Worm (Caenorhabditis elegans) whole organism, young adult: ENCODE results near the gene crld-1.

ENCODE experiments used
- F57C9.4 ChIP-seq: sonication (generic microtip); optimal IDR thresholded peaks from 2 replicates; lab custom pipeline; 2017; ENCODE audit warnings: mild to moderate bottlenecking, missing genetic modification characterization, missing compliant biosample characterization
- Y53G8AR.9 ChIP-seq: fragments of 200-800 bp; sonication (Bioruptor generic); conservative IDR thresholded peaks from 2 replicates; pipeline ENCODE4 v1.3.6; 2022; ENCODE audit warnings: missing genetic modification reagents, missing genetic modification characterization, missing compliant biosample characterization
- akir-1 ChIP-seq: fragments of 200-800 bp; sonication (Bioruptor generic); optimal IDR thresholded peaks from 2 replicates; lab custom pipeline; 2018; ENCODE audit warnings: mild to moderate bottlenecking, missing genetic modification characterization, moderate library complexity, missing compliant biosample characterization
- ama-1 ChIP-seq, 3 experiments: fragments of 150-350 bp in 1 of 3; sonication (generic microtip) in 2 of 3; optimal IDR thresholded peaks; 2 replicates each; lab custom pipeline; 2014 to 2018; ENCODE audit warnings: missing biosample characterization in 2 of 3, missing genetic modification characterization in 2 of 3, missing genetic modification reagents in 2 of 3
- ceh-91 ChIP-seq: fragments of 200-800 bp; sonication (Bioruptor generic); IDR thresholded peaks from 2 replicates; pipeline ENCODE4 v1.3.6; 2022; ENCODE audit warnings: missing genetic modification reagents, missing genetic modification characterization, missing compliant biosample characterization
- chd-7 ChIP-seq: sonication (generic microtip); optimal IDR thresholded peaks from 2 replicates; lab custom pipeline; 2016; ENCODE audit warnings: mild to moderate bottlenecking, missing genetic modification characterization, moderate library complexity, missing compliant biosample characterization
- him-1 ChIP-seq: sonication (generic microtip); optimal IDR thresholded peaks from 2 replicates; lab custom pipeline; 2016; ENCODE audit warnings: missing genotype, missing genetic modification reagents, missing genetic modification characterization, missing compliant biosample characterization
- let-526 ChIP-seq: fragments of 200-800 bp; sonication (Bioruptor generic); IDR thresholded peaks from 2 replicates; pipeline ENCODE4 v1.3.6; 2022; ENCODE audit warnings: missing genetic modification reagents, missing genetic modification characterization, missing compliant biosample characterization
- lin-35 ChIP-seq, 3 experiments: fragments of 150-350 bp in 2 of 3; sonication (generic microtip) in 1 of 3; optimal IDR thresholded peaks; 2 replicates each; lab custom pipeline; 2014 to 2018; ENCODE audit warnings: missing biosample characterization in 3 of 3, missing genetic modification characterization in 3 of 3, missing genetic modification reagents in 3 of 3
- rcor-1 ChIP-seq: fragments of 200-800 bp; sonication (Bioruptor generic); IDR thresholded peaks from 2 replicates; pipeline ENCODE4 v1.3.6; 2022; ENCODE audit warnings: missing genetic modification reagents, missing genetic modification characterization, missing compliant biosample characterization
- rpc-1 ChIP-seq, 2 experiments: fragments of 150-350 bp in 1 of 2; sonication (generic microtip) in 1 of 2; optimal IDR thresholded peaks; 2 replicates each; lab custom pipeline; 2014 to 2018; ENCODE audit warnings: missing biosample characterization in 1 of 2, missing genetic modification characterization in 1 of 2, missing genetic modification reagents in 1 of 2, missing genotype in 1 of 2
- snpc-1.3 ChIP-seq: sonication (generic microtip); optimal IDR thresholded peaks from 2 replicates; lab custom pipeline; 2017; ENCODE audit warnings: missing genetic modification characterization, mild to moderate bottlenecking, missing compliant biosample characterization, antibody characterized with exemption, moderate library complexity, missing genotype, missing genetic modification reagents; ENCODE audit not compliant: insufficient read depth
- unc-130 ChIP-seq: sonication (generic microtip); optimal IDR thresholded peaks from 2 replicates; lab custom pipeline; 2016; ENCODE audit warnings: missing genetic modification reagents, missing genetic modification characterization, missing compliant biosample characterization
- ztf-6 ChIP-seq: fragments of 200-800 bp; sonication (Bioruptor generic); IDR thresholded peaks from 2 replicates; pipeline ENCODE4 v1.3.6; 2022; ENCODE audit warnings: missing genetic modification reagents, missing genetic modification characterization, missing compliant biosample characterization

DNA sequence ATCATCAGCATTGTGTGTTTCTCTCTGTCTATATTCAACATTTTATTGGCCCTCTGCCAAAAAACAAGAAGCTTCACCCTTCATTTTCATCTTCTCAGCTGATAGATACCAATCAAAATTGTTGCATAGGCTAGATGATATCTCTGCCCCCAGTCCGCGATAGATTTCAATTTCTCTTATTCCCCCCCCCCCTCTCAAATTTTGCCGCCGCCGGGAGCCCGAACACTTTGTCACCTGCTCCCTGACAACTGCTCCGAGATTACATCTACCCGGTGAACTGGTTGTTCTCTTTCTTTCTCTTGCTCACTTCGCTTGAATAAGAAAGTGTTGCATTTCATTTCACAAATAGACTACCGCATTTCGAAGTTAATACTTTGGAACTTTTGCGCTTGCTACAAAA lies 28.2 kb downstream of the crld-1 start:
- TF ChIP-seq chd-7 (tag; lab: Kevin White, UChicago) (no peak), lin-35 (GFP tag; optimal IDR thresholded peaks at IDR 0.05; lab: Kevin White, UChicago) (no peak), rcor-1 (no peak), F57C9.4 (tag; lab: Kevin White, UChicago) (no peak), akir-1 (GFP tag; lab: Kevin White, UChicago) (no peak), snpc-1.3 (tag; lab: Kevin White, UChicago) (no peak), ama-1 (optimal IDR thresholded peaks at IDR 0.05; lab: Kevin White, UChicago) (no peak), ama-1 (GFP tag; optimal IDR thresholded peaks at IDR 0.05; lab: Kevin White, UChicago) (no peak), ceh-91 (no peak), unc-130 (GFP tag; lab: Kevin White, UChicago) (no peak), Y53G8AR.9 (GFP tag; lab: Robert Waterston, UW) (no peak), let-526 (no peak), rpc-1 (optimal IDR thresholded peaks at IDR 0.05; lab: Kevin White, UChicago) (no peak), rpc-1 (tag; optimal IDR thresholded peaks at IDR 0.05; lab: Kevin White, UChicago) (no peak), him-1 (tag; lab: Kevin White, UChicago) (no peak), ztf-6 (GFP tag; lab: Robert Waterston, UW) (no peak)
